Worm (Caenorhabditis elegans) whole organism, L4 larva: ENCODE data around the gene rps-11.

ENCODE experiments used
- arid-1 ChIP-seq: fragments of 200-800 bp; sonication (Bioruptor generic); conservative IDR thresholded peaks from 2 replicates; pipeline ENCODE4 v1.3.6; 2022; ENCODE audit warnings: missing genetic modification reagents, missing genetic modification characterization, missing compliant biosample characterization
- lin-13 ChIP-seq: fragments of 150-350 bp; optimal IDR thresholded peaks from 2 replicates; lab custom pipeline; 2014; ENCODE audit warnings: missing biosample characterization, missing genetic modification reagents, missing genetic modification characterization
- lin-15B ChIP-seq: fragments of 150-350 bp; sonication (generic microtip); optimal IDR thresholded peaks from 3 replicates; lab custom pipeline; 2014; ENCODE audit warnings: missing biosample characterization, missing genetic modification characterization
- lin-39 ChIP-seq: fragments of 150-350 bp; optimal IDR thresholded peaks from 2 replicates; lab custom pipeline; 2014; ENCODE audit warnings: missing biosample characterization, missing genetic modification reagents, missing genetic modification characterization
- mep-1 ChIP-seq: fragments of 150-350 bp; sonication (generic microtip); optimal IDR thresholded peaks from 3 replicates; lab custom pipeline; 2014; ENCODE audit warnings: missing biosample characterization, missing genetic modification characterization

DNA sequence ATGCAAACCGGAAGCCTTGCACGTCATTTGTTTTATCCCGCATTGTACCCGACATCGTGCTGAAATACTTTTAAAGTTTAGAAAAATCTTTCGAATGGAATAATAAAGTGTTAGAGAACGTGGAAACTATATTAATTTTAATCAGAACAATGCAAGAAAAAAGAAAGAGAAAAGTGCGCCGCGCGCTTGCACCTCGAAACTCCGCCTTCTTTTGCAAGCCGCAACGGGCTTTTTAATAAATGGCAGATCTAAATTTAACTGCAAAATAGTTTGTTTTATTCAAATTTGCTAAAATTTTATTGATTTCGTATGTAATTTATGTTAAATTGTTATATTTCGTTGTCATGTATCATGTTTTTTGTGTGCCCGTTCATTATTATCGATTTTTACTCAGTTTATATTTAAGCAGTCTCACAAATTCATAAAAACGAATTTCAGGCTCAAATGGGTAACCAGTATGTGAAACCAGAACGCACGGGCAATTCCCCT is 49.6 kb downstream of the rps-11 start, which contains the start of the genes acl-3 and ndub-6:
- TF ChIP-seq lin-15B (tag; lab: Kevin White, UChicago) (no peak), lin-39 (tag; lab: Kevin White, UChicago) (no peak), arid-1 (GFP tag; lab: Robert Waterston, UW) (no peak), mep-1 (no peak), lin-13 (no peak)
